Fruit fly (Drosophila melanogaster) whole organism, wandering third instar larva: Measurements from ENCODE around the gene grass.

Experiments
- Abd-B ChIP-seq: fragments of >200 bp; optimal IDR thresholded peaks from 2 replicates; lab custom pipeline; 2017; ENCODE audit warnings: missing biosample characterization, missing genetic modification characterization
- CG32264 ChIP-seq: fragments of 200-800 bp; sonication (Bioruptor generic); optimal IDR thresholded peaks from 2 replicates; lab custom pipeline; 2016; ENCODE audit warnings: missing biosample characterization, missing genetic modification characterization
- CG9705 ChIP-seq: fragments of 200-800 bp; sonication (Bioruptor generic); optimal IDR thresholded peaks from 2 replicates; lab custom pipeline; 2018; ENCODE audit warnings: missing biosample characterization, mild to moderate bottlenecking, missing genetic modification characterization
- CrebA ChIP-seq: fragments of 200-800 bp; sonication (Bioruptor generic); optimal IDR thresholded peaks from 2 replicates; lab custom pipeline; 2016; ENCODE audit warnings: missing biosample characterization, mild to moderate bottlenecking, missing genetic modification characterization, borderline replicate concordance
- Dfd ChIP-seq: fragments of >200 bp; optimal IDR thresholded peaks from 2 replicates; lab custom pipeline; 2017; ENCODE audit warnings: missing biosample characterization, missing genetic modification characterization
- Dif ChIP-seq: fragments of 200-275, 200-300 bp; sonication (Bioruptor generic); optimal IDR thresholded peaks from 2 replicates; lab custom pipeline; 2018; ENCODE audit warnings: missing biosample characterization, missing genetic modification characterization; ENCODE audit not compliant: partially characterized antibody
- GATAd ChIP-seq: sonication (Bioruptor generic); optimal IDR thresholded peaks from 2 replicates; lab custom pipeline; 2016; ENCODE audit warnings: missing biosample characterization, missing genetic modification characterization
- Hr78 ChIP-seq: fragments of >200 bp; optimal IDR thresholded peaks from 2 replicates; lab custom pipeline; 2017; ENCODE audit warnings: missing biosample characterization, missing genetic modification characterization
- Hr83 ChIP-seq: fragments of 200-300 bp; sonication (Bioruptor generic); optimal IDR thresholded peaks from 2 replicates; lab custom pipeline; 2016; ENCODE audit warnings: missing biosample characterization, mild to moderate bottlenecking, missing genetic modification characterization, moderate library complexity; ENCODE audit not compliant: poor library complexity, severe bottlenecking
- Jra ChIP-seq: sonication (Bioruptor generic); optimal IDR thresholded peaks from 2 replicates; lab custom pipeline; 2016; ENCODE audit warnings: missing biosample characterization, missing genetic modification characterization
- Mio ChIP-seq: sonication (Bioruptor generic); optimal IDR thresholded peaks from 2 replicates; lab custom pipeline; 2016; ENCODE audit warnings: missing biosample characterization, missing genetic modification characterization
- Myc ChIP-seq: fragments of >200 bp; optimal IDR thresholded peaks from 2 replicates; lab custom pipeline; 2017
- OdsH ChIP-seq: fragments of 200-800 bp; sonication (Bioruptor generic); optimal IDR thresholded peaks from 2 replicates; lab custom pipeline; 2016; ENCODE audit warnings: missing biosample characterization, mild to moderate bottlenecking, missing genetic modification characterization
- Rel ChIP-seq, 2 experiments: fragments of 200-800 bp; sonication (Bioruptor generic) in 1 of 2; optimal IDR thresholded peaks; 2 replicates in 1 of 2; 3 replicates in 1 of 2; lab custom pipeline; 2016 to 2019; ENCODE audit warnings: mild to moderate bottlenecking in 2 of 2, missing biosample characterization in 2 of 2, missing genetic modification characterization in 2 of 2, moderate library complexity in 1 of 2
- Sp1 ChIP-seq: fragments of 200-800 bp; sonication (Bioruptor generic); optimal IDR thresholded peaks from 3 replicates; lab custom pipeline; 2019; ENCODE audit warnings: missing biosample characterization, mild to moderate bottlenecking, missing genetic modification characterization, moderate library complexity
- Vsx2 ChIP-seq: fragments of 200-300, 225-300 bp; sonication (Bioruptor generic); optimal IDR thresholded peaks from 2 replicates; lab custom pipeline; 2018; ENCODE audit warnings: missing biosample characterization, missing genetic modification characterization; ENCODE audit not compliant: partially characterized antibody
- br ChIP-seq: fragments of 200-800 bp; sonication (Bioruptor generic); optimal IDR thresholded peaks from 2 replicates; lab custom pipeline; 2016; ENCODE audit warnings: missing biosample characterization, missing genetic modification characterization
- brk ChIP-seq: fragments of 200-800 bp; sonication (Bioruptor generic); optimal IDR thresholded peaks from 2 replicates; lab custom pipeline; 2016; ENCODE audit warnings: missing biosample characterization, mild to moderate bottlenecking, missing genetic modification characterization
- dl ChIP-seq, 2 experiments: fragments of 175-275, 200-275 bp in 1 of 2; fragments of 200-275 bp in 1 of 2; sonication (Bioruptor generic); optimal IDR thresholded peaks; lab custom pipeline; 2018; ENCODE audit warnings: mild to moderate bottlenecking in 2 of 2, missing biosample characterization in 2 of 2, missing genetic modification characterization in 2 of 2, moderate library complexity in 2 of 2; ENCODE audit not compliant: partially characterized antibody in 2 of 2, insufficient read depth in 1 of 2
- dmrt93B ChIP-seq: fragments of 200-800 bp; sonication (Bioruptor generic); optimal IDR thresholded peaks from 2 replicates; lab custom pipeline; 2018; ENCODE audit warnings: missing biosample characterization, mild to moderate bottlenecking, missing genetic modification characterization
- dsf ChIP-seq: sonication (Bioruptor generic); optimal IDR thresholded peaks from 2 replicates; lab custom pipeline; 2016; ENCODE audit warnings: missing biosample characterization, missing genetic modification characterization, borderline replicate concordance
- ey ChIP-seq: fragments of 200-800 bp; sonication (Bioruptor generic); optimal IDR thresholded peaks from 2 replicates; lab custom pipeline; 2016; ENCODE audit warnings: missing biosample characterization, missing genetic modification characterization
- foxo ChIP-seq, 2 experiments: fragments of 200-800 bp; sonication (Bioruptor generic); optimal IDR thresholded peaks; 2 replicates in 1 of 2; 3 replicates in 1 of 2; lab custom pipeline; 2016 to 2017; ENCODE audit warnings: missing biosample characterization in 2 of 2, missing genetic modification characterization in 2 of 2
- fru ChIP-seq: fragments of 200-800 bp; sonication (Bioruptor generic); optimal IDR thresholded peaks from 3 replicates; lab custom pipeline; 2016; ENCODE audit warnings: missing biosample characterization, mild to moderate bottlenecking, missing genetic modification characterization
- h ChIP-seq: fragments of 200-800 bp; sonication (Bioruptor generic); optimal IDR thresholded peaks from 3 replicates; lab custom pipeline; 2016; ENCODE audit warnings: missing biosample characterization, mild to moderate bottlenecking, missing genetic modification characterization
- jim ChIP-seq: fragments of 175-275, 200-325 bp; sonication (Bioruptor generic); optimal IDR thresholded peaks from 2 replicates; lab custom pipeline; 2016; ENCODE audit warnings: missing biosample characterization, mild to moderate bottlenecking, missing genetic modification characterization
- lola ChIP-seq: fragments of >200 bp; optimal IDR thresholded peaks from 2 replicates; lab custom pipeline; 2017; ENCODE audit warnings: missing biosample characterization, missing genetic modification characterization
- pan ChIP-seq: fragments of >200 bp; optimal IDR thresholded peaks from 2 replicates; lab custom pipeline; 2017
- psq ChIP-seq: fragments of 200-800 bp; sonication (Bioruptor generic); optimal IDR thresholded peaks from 3 replicates; lab custom pipeline; 2017; ENCODE audit warnings: missing biosample characterization, mild to moderate bottlenecking, missing genetic modification characterization, moderate library complexity
- rgr ChIP-seq: fragments of 200-800 bp; sonication (Bioruptor generic); optimal IDR thresholded peaks from 3 replicates; lab custom pipeline; 2016; ENCODE audit warnings: missing biosample characterization, mild to moderate bottlenecking, missing genetic modification characterization
- sage ChIP-seq: fragments of 200-800 bp; sonication (Bioruptor generic); optimal IDR thresholded peaks from 2 replicates; lab custom pipeline; 2016; ENCODE audit warnings: missing biosample characterization, mild to moderate bottlenecking, missing genetic modification characterization
- sv ChIP-seq: fragments of 200-800 bp; sonication (Bioruptor generic); optimal IDR thresholded peaks from 3 replicates; lab custom pipeline; 2016; ENCODE audit warnings: missing biosample characterization, missing genetic modification characterization
- tai ChIP-seq: sonication (Bioruptor generic); optimal IDR thresholded peaks from 2 replicates; lab custom pipeline; 2016; ENCODE audit warnings: missing biosample characterization, missing genetic modification characterization
- usp ChIP-seq: fragments of >200 bp; optimal IDR thresholded peaks from 2 replicates; lab custom pipeline; 2017; ENCODE audit warnings: missing biosample characterization, missing genetic modification characterization
- woc ChIP-seq: sonication (Bioruptor generic); optimal IDR thresholded peaks from 2 replicates; lab custom pipeline; 2016; ENCODE audit warnings: missing biosample characterization, mild to moderate bottlenecking, missing genetic modification characterization

grass gene

dm6 chr3R:27116465-27117092 lies 41.2 kb upstream of the grass start, which contains the start of the genes CG6066 and CG5880:
TSS of gene CG6066 (minus strand) at chr3R:27116707.
TSS of gene CG5880 (plus strand) at chr3R:27116745.
- TF ChIP-seq jim (GFP tag; lab: Kevin White, UChicago), result no peak
- TF ChIP-seq Sp1 (GFP tag; lab: Kevin White, UChicago), result no peak
- no peak for TF ChIP-seq dsf
- TF ChIP-seq h (GFP tag; lab: Kevin White, UChicago), result no peak
- no peak for TF ChIP-seq sage
- no peak for TF ChIP-seq Myc (lab: Kevin White, UChicago)
- no peak for TF ChIP-seq fru (GFP tag; lab: Kevin White, UChicago)
- TF ChIP-seq CG32264 (GFP tag; lab: Kevin White, UChicago), result no peak
- TF ChIP-seq Rel (GFP tag; optimal IDR thresholded peaks at IDR 0.05; lab: Kevin White, UChicago), result no peak
- no peak for TF ChIP-seq Rel (tag; optimal IDR thresholded peaks at IDR 0.05; lab: Kevin White, UChicago)
- no peak for TF ChIP-seq psq (GFP tag; lab: Kevin White, UChicago)

- no peak for TF ChIP-seq GATAd (GFP tag; lab: Kevin White, UChicago)
- TF ChIP-seq sage, result no peak
- TF ChIP-seq psq (GFP tag; lab: Kevin White, UChicago), result no peak
- no peak for TF ChIP-seq usp (GFP tag; lab: Kevin White, UChicago)
- no peak for TF ChIP-seq fru (GFP tag; lab: Kevin White, UChicago)
- TF ChIP-seq, all 38 proteins: peak for 0
Measured at dm6 chr3R:27118346-27118745, 39.4 kb upstream of the grass start, which contains the start of gene CG5882. TSS of gene CG5882 (plus strand) at chr3R:27118646.

- no peak for TF ChIP-seq h (GFP tag; lab: Kevin White, UChicago)
- TF ChIP-seq CrebA (GFP tag; lab: Kevin White, UChicago), result no peak
- TF ChIP-seq fru (GFP tag; lab: Kevin White, UChicago), result no peak
- no peak for TF ChIP-seq woc (GFP tag; lab: Kevin White, UChicago)
- TF ChIP-seq, all 38 proteins: peak for 0
Measured at dm6 chr3R:27124588-27124987, 33.2 kb upstream of the grass start, which contains the start of gene CG6059. TSS of gene CG6059 (minus strand) at chr3R:27124688.

- TF ChIP-seq h (GFP tag; lab: Kevin White, UChicago), result peak; percentile 17
- TF ChIP-seq Sp1 (GFP tag; lab: Kevin White, UChicago), result no peak
- no peak for TF ChIP-seq Rel (GFP tag; optimal IDR thresholded peaks at IDR 0.05; lab: Kevin White, UChicago)
- TF ChIP-seq Rel (tag; optimal IDR thresholded peaks at IDR 0.05; lab: Kevin White, UChicago), result peak; percentile 25
- TF ChIP-seq, all 38 proteins: peak for 2
Measured at dm6 chr3R:27128723-27129122, 29.0 kb upstream of the grass start.

DNA sequence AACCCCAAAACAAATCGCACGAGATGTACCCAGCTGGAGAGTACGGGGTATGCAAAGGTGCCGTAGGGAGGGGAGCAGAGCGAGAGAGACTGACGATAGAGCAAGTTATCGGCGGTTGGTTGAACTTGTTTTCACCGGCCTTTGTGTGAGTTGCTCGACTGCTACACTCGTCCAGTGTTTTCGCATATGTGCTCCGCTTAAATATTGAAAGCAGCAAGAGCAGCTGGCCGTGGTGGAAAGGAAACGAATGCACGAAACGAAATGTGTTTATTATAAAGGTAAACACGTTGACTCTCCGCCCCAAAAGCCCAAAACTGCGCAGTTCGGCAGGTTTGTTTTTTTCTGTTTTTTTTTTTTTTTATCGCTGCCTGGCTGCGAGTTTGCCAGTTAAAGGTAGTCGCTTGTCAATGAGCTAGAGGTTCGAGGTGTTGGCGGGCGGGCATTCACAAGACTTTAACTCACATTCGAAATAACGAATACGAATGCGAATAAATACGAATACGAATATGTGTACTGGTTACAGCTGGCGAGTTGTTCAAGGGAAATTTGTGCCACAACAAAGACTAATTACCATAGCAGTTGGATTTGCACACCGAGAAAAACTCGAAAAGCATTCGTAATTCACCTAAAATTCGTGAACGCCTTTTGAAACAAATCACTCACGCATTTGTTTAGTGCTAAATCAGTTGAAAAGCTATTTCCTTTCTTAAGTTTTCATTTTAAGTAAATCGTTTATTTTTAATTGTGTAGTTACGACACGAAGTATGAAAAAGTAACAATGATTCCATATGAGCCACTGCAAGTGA lies 28.0 kb upstream of the grass start:
- TF ChIP-seq Rel (GFP tag; optimal IDR thresholded peaks at IDR 0.05; lab: Kevin White, UChicago), result peak; percentile 82
- peak; percentile 62 for TF ChIP-seq Rel (tag; optimal IDR thresholded peaks at IDR 0.05; lab: Kevin White, UChicago)
- peak; percentile 65 for TF ChIP-seq ey (GFP tag; lab: Kevin White, UChicago)
- TF ChIP-seq CrebA (GFP tag; lab: Kevin White, UChicago), result no peak
- no peak for TF ChIP-seq Dfd
- TF ChIP-seq dsf, result no peak
- TF ChIP-seq dl (GFP tag; optimal IDR thresholded peaks at IDR 0.05; lab: Kevin White, UChicago; ENCODE audit: insufficient read depth in 1 of 2, partially characterized antibody in 2 of 2), result no peak
- no peak for TF ChIP-seq usp (GFP tag; lab: Kevin White, UChicago)
- peak; percentile 66 for TF ChIP-seq Jra (GFP tag; lab: Kevin White, UChicago)
- peak; percentile 60 for TF ChIP-seq Sp1 (GFP tag; lab: Kevin White, UChicago)
- TF ChIP-seq woc (GFP tag; lab: Kevin White, UChicago), result peak; percentile 62
- TF ChIP-seq Hr78 (GFP tag; lab: Kevin White, UChicago), result no peak
- no peak for TF ChIP-seq Mio (GFP tag; lab: Kevin White, UChicago)
- TF ChIP-seq GATAd (GFP tag; lab: Kevin White, UChicago), result no peak
- peak; percentile 29 for TF ChIP-seq dmrt93B
- TF ChIP-seq sage, result peak; percentile 2
- TF ChIP-seq Hr83 (GFP tag; lab: Kevin White, UChicago), result peak; percentile 82
- peak; percentile 60 for TF ChIP-seq OdsH
- peak; percentile 23 for TF ChIP-seq Dif (GFP tag; lab: Kevin White, UChicago)
- peak; percentile 82 for TF ChIP-seq jim (GFP tag; lab: Kevin White, UChicago)
- no peak for TF ChIP-seq pan (lab: Kevin White, UChicago)
- no peak for TF ChIP-seq tai (GFP tag; lab: Kevin White, UChicago)
- TF ChIP-seq sv (GFP tag; lab: Kevin White, UChicago), result no peak
- TF ChIP-seq Vsx2 (GFP tag; lab: Kevin White, UChicago), result peak; percentile 30
- no peak for TF ChIP-seq lola
- peak; percentile 64 for TF ChIP-seq rgr
- TF ChIP-seq br, result peak; percentile 61
- TF ChIP-seq Abd-B (GFP tag; lab: Kevin White, UChicago), result no peak
- TF ChIP-seq foxo (GFP tag; optimal IDR thresholded peaks at IDR 0.05; lab: Kevin White, UChicago), result peak in 1 of 2 experiments; percentile 75
- no peak for TF ChIP-seq brk (GFP tag; lab: Kevin White, UChicago)
- peak; percentile 79 for TF ChIP-seq h (GFP tag; lab: Kevin White, UChicago)
- TF ChIP-seq CG9705 (GFP tag; lab: Kevin White, UChicago), result no peak
